Fruit fly (Drosophila melanogaster) whole organism, adult: ENCODE results near the gene CG4962.

Experiments
- Clk ChIP-seq: fragments of 200-800 bp; sonication (Bioruptor generic); optimal IDR thresholded peaks from 2 replicates; lab custom pipeline; 2017; ENCODE audit warnings: missing biosample characterization, missing genetic modification characterization
- kay ChIP-seq: fragments of 200-800 bp; sonication (Bioruptor generic); peaks from one replicate; lab custom pipeline; 2016; ENCODE audit warnings: missing biosample characterization, missing genetic modification characterization, borderline replicate concordance

DNA sequence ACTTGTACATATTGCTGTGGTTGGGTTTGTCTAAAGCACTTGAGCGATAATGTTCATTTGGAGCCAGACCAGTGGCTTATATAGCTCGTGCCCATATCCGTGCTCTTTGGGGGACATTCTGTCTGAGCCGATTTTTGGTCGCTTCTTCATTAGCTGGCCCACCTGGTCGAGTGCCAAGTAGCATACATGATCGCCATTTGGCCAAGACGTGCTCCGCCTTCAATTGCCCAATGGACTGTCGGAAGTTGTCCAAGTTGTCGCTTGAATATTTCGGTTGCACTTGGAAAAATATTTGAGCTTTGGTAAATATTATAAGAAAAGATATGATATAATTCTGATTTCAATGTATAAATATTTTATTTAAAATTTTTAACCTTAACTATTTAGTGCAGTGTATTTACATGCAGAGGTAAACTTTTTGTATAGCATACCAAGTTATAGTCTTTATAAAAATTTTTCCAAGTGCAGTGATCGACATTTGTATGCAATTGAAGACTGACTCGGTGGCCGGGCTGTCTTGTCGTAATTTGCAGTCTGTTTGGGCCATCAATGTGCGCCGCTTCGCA lies 9.9 kb downstream of the CG4962 start, which contains the start of gene CG13047:
- no peak for TF ChIP-seq Clk (GFP tag; lab: Kevin White, UChicago)
- TF ChIP-seq kay (GFP tag; lab: Kevin White, UChicago), result no peak
